Fruit fly (Drosophila melanogaster) whole organism, embryonic: ENCODE results near the gene CG10581.
A peak's percentile ranks its signal among the peaks of the same experiment; 100 is the strongest.

Experiments used
- Abd-B ChIP-seq: fragments of 200-800 bp; sonication (Bioruptor generic); optimal IDR thresholded peaks from 2 replicates; lab custom pipeline; 2018; ENCODE audit warnings: missing biosample characterization, mild to moderate bottlenecking, missing genetic modification characterization, moderate library complexity
- Adf1 ChIP-seq: fragments of 200-800 bp; sonication (Bioruptor generic); IDR thresholded peaks from 2 replicates; pipeline ENCODE4 v1.3.6; 2022; ENCODE audit warnings: missing biosample characterization, missing genetic modification characterization
- Atf-2 ChIP-seq: fragments of 200-800 bp; sonication (Bioruptor generic); optimal IDR thresholded peaks from 2 replicates; lab custom pipeline; 2016; ENCODE audit warnings: missing biosample characterization, missing genetic modification characterization
- Awh ChIP-seq: fragments of 200-800 bp; sonication (Bioruptor generic); IDR thresholded peaks from 2 replicates; pipeline ENCODE4, ENCODE4 v1.3.6; 2022; ENCODE audit warnings: missing biosample characterization, missing genetic modification characterization
- CG11085 ChIP-seq: fragments of 200-800 bp; sonication (Bioruptor generic); IDR thresholded peaks from 2 replicates; pipeline ENCODE4 v1.3.6; 2022; ENCODE audit warnings: missing biosample characterization, missing genetic modification characterization
- CG12744 ChIP-seq: fragments of 200-800 bp; sonication (Bioruptor generic); optimal IDR thresholded peaks from 2 replicates; lab custom pipeline; 2016; ENCODE audit warnings: missing biosample characterization, missing genetic modification characterization
- CG14050 ChIP-seq: fragments of 200-800 bp; sonication (Bioruptor generic); IDR thresholded peaks from 3 replicates; pipeline ENCODE4 v1.3.6; 2022; ENCODE audit warnings: missing biosample characterization, missing genetic modification characterization
- CG14710 ChIP-seq: fragments of 200-800 bp; sonication (Bioruptor generic); optimal IDR thresholded peaks from 3 replicates; lab custom pipeline; 2019; ENCODE audit warnings: missing biosample characterization, mild to moderate bottlenecking, missing genetic modification characterization, moderate library complexity
- CG14860 ChIP-seq: fragments of 200-800 bp; sonication (Bioruptor generic); IDR thresholded peaks from 3 replicates; pipeline ENCODE4 v1.3.6; 2022; ENCODE audit warnings: missing biosample characterization, missing genetic modification characterization; ENCODE audit not compliant: partially characterized antibody
- CG2120 ChIP-seq: fragments of 200-800 bp; sonication (Bioruptor generic); optimal IDR thresholded peaks from 3 replicates; lab custom pipeline; 2016; ENCODE audit warnings: missing biosample characterization, missing genetic modification characterization
- CG2889 ChIP-seq: fragments of 200-800 bp; sonication (Bioruptor generic); IDR thresholded peaks from 3 replicates; pipeline ENCODE4 v1.3.6; 2022; ENCODE audit warnings: missing biosample characterization, missing genetic modification characterization
- CG31224 ChIP-seq: fragments of 200-800 bp; sonication (Bioruptor generic); IDR thresholded peaks from 2 replicates; pipeline ENCODE4 v1.3.6; 2022; ENCODE audit warnings: missing biosample characterization, missing genetic modification characterization
- CG33213 ChIP-seq: fragments of 200-800 bp; sonication (Bioruptor generic); optimal IDR thresholded peaks from 3 replicates; lab custom pipeline; 2016; ENCODE audit warnings: missing biosample characterization, missing genetic modification characterization
- CG43689 ChIP-seq: fragments of 200-800 bp; sonication (Bioruptor generic); IDR thresholded peaks from 2 replicates; pipeline ENCODE4 v1.3.6; 2022; ENCODE audit warnings: missing biosample characterization, missing genetic modification characterization
- CG4617 ChIP-seq: fragments of 200-800 bp; sonication (Bioruptor generic); optimal IDR thresholded peaks from 3 replicates; lab custom pipeline; 2016; ENCODE audit warnings: missing biosample characterization, missing genetic modification characterization, borderline replicate concordance
- CG4820 ChIP-seq: fragments of 200-800 bp; sonication (Bioruptor generic); optimal IDR thresholded peaks from 3 replicates; lab custom pipeline; 2016; ENCODE audit warnings: missing biosample characterization, missing genetic modification characterization
- CG6683 ChIP-seq: fragments of 200-800 bp; sonication (Bioruptor generic); optimal IDR thresholded peaks from 2 replicates; lab custom pipeline; 2017; ENCODE audit warnings: missing biosample characterization, mild to moderate bottlenecking, missing genetic modification characterization, missing genetic modification reagents
- CG7963 ChIP-seq: fragments of 200-800 bp; sonication (Bioruptor generic); IDR thresholded peaks from 3 replicates; pipeline ENCODE4 v1.3.6; 2022; ENCODE audit warnings: missing biosample characterization, missing genetic modification characterization; ENCODE audit not compliant: partially characterized antibody
- CG8281 ChIP-seq: fragments of 200-800 bp; sonication (Bioruptor generic); optimal IDR thresholded peaks from 2 replicates; lab custom pipeline; 2018; ENCODE audit warnings: missing biosample characterization, mild to moderate bottlenecking, missing genetic modification characterization, moderate library complexity
- CG9817 ChIP-seq: fragments of 200-800 bp; sonication (Bioruptor generic); optimal IDR thresholded peaks from 2 replicates; lab custom pipeline; 2018; ENCODE audit warnings: missing biosample characterization, mild to moderate bottlenecking, missing genetic modification characterization, moderate library complexity
- CHES-1-like ChIP-seq: fragments of 200-800 bp; sonication (Bioruptor generic); optimal IDR thresholded peaks from 2 replicates; lab custom pipeline; 2016; ENCODE audit warnings: missing biosample characterization, missing genetic modification characterization
- Dbx ChIP-seq: fragments of 200-800 bp; sonication (Bioruptor generic); IDR thresholded peaks from 3 replicates; pipeline ENCODE4 v1.3.6; 2022; ENCODE audit warnings: missing biosample characterization, missing genetic modification characterization
- Dek ChIP-seq: fragments of 200-800 bp; sonication (Bioruptor generic); optimal IDR thresholded peaks from 3 replicates; lab custom pipeline; 2019; ENCODE audit warnings: missing biosample characterization, mild to moderate bottlenecking, missing genetic modification characterization, moderate library complexity
- Drgx ChIP-seq: fragments of 200-800 bp; sonication (Bioruptor generic); IDR thresholded peaks from 2 replicates; pipeline ENCODE4 v1.3.6; 2022; ENCODE audit warnings: missing biosample characterization, missing genetic modification characterization
- Elba2 ChIP-seq: fragments of 200-800 bp; sonication (Bioruptor generic); optimal IDR thresholded peaks from 3 replicates; lab custom pipeline; 2016; ENCODE audit warnings: missing biosample characterization, missing genetic modification characterization
- Ets65A ChIP-seq: fragments of 200-800 bp; sonication (Bioruptor generic); peaks from one replicate; lab custom pipeline; 2016; ENCODE audit warnings: missing biosample characterization, missing genetic modification characterization
- Fer1 ChIP-seq: fragments of 200-800 bp; sonication (Bioruptor generic); optimal IDR thresholded peaks from 2 replicates; lab custom pipeline; 2017; ENCODE audit warnings: missing biosample characterization, mild to moderate bottlenecking, missing genetic modification characterization
- HLHmδ ChIP-seq: fragments of 200-800 bp; sonication (Bioruptor generic); optimal IDR thresholded peaks from 2 replicates; lab custom pipeline; 2018; ENCODE audit warnings: missing biosample characterization, mild to moderate bottlenecking, missing genetic modification characterization, moderate library complexity
- Hr39 ChIP-seq: fragments of >200 bp; optimal IDR thresholded peaks from 2 replicates; lab custom pipeline; 2017
- Hr78 ChIP-seq, 2 experiments: fragments of 200-800 bp in 1 of 2; fragments of >200 bp in 1 of 2; sonication (Bioruptor generic) in 1 of 2; optimal IDR thresholded peaks; 2 replicates each; lab custom pipeline; 2017 to 2019; ENCODE audit warnings: missing biosample characterization in 2 of 2, missing genetic modification characterization in 2 of 2, mild to moderate bottlenecking in 1 of 2, moderate library complexity in 1 of 2
- NK7.1 ChIP-seq: fragments of 200-800 bp; sonication (Bioruptor generic); optimal IDR thresholded peaks from 3 replicates; lab custom pipeline; 2016; ENCODE audit warnings: missing biosample characterization, missing genetic modification characterization
- Nf-YC ChIP-seq: fragments of 200-800 bp; optimal IDR thresholded peaks from 3 replicates; lab custom pipeline; 2019; ENCODE audit warnings: missing biosample characterization, mild to moderate bottlenecking, missing genetic modification characterization, moderate library complexity
- Optix ChIP-seq: fragments of 200-800 bp; sonication (Bioruptor generic); IDR thresholded peaks from 3 replicates; pipeline ENCODE4 v1.3.6; 2022; ENCODE audit warnings: missing biosample characterization, missing genetic modification characterization
- Trl ChIP-seq, 3 experiments: fragments of >200 bp in 2 of 3; fragments of 200-800 bp in 1 of 3; sonication (Bioruptor generic) in 1 of 3; optimal IDR thresholded peaks; 2 replicates in 1 of 3; 3 replicates in 2 of 3; lab custom pipeline; 2016 to 2017; ENCODE audit warnings: missing biosample characterization in 1 of 3, missing genetic modification characterization in 1 of 3
- aop ChIP-seq: fragments of 200-800 bp; sonication (Bioruptor generic); IDR thresholded peaks from 2 replicates; pipeline ENCODE4 v1.3.6; 2022; ENCODE audit warnings: missing biosample characterization, missing genetic modification characterization
- ci ChIP-seq: fragments of 200-800 bp; sonication (Bioruptor generic); IDR thresholded peaks from 3 replicates; pipeline ENCODE4 v1.3.6; 2022; ENCODE audit warnings: missing biosample characterization, missing genetic modification characterization
- da ChIP-seq: fragments of 200-800 bp; sonication (Bioruptor generic); optimal IDR thresholded peaks from 2 replicates; lab custom pipeline; 2016; ENCODE audit warnings: missing biosample characterization, missing genetic modification characterization
- disco-r ChIP-seq: fragments of 200-800 bp; sonication (Bioruptor generic); optimal IDR thresholded peaks from 2 replicates; lab custom pipeline; 2016; ENCODE audit warnings: missing biosample characterization, missing genetic modification characterization
- dmrt99B ChIP-seq: fragments of 200-800 bp; sonication (Bioruptor generic); optimal IDR thresholded peaks from 2 replicates; lab custom pipeline; 2018; ENCODE audit warnings: missing biosample characterization, mild to moderate bottlenecking, missing genetic modification characterization, moderate library complexity
- fd64A ChIP-seq: fragments of 200-800 bp; sonication (Bioruptor generic); optimal IDR thresholded peaks from 3 replicates; lab custom pipeline; 2018; ENCODE audit warnings: missing biosample characterization, mild to moderate bottlenecking, missing genetic modification characterization
- hkb ChIP-seq, 2 experiments: fragments of 200-800 bp in 1 of 2; fragments of >200 bp in 1 of 2; sonication (Bioruptor generic) in 1 of 2; IDR thresholded peaks in 1 of 2; optimal IDR thresholded peaks in 1 of 2; 2 replicates each; pipeline versions ENCODE4 v1.3.6 to Lab custom; 2017 to 2022; ENCODE audit warnings: missing biosample characterization in 1 of 2, missing genetic modification characterization in 1 of 2
- kni ChIP-seq: fragments of 200-800 bp; sonication (Bioruptor generic); optimal IDR thresholded peaks from 3 replicates; lab custom pipeline; 2017; ENCODE audit warnings: mild to moderate bottlenecking, missing biosample characterization, missing genetic modification reagents, missing genetic modification characterization
- lbe ChIP-seq: fragments of 200-800 bp; sonication (Bioruptor generic); optimal IDR thresholded peaks from 2 replicates; lab custom pipeline; 2016; ENCODE audit warnings: missing biosample characterization, mild to moderate bottlenecking, missing genetic modification characterization
- odd ChIP-seq: fragments of 200-800 bp; sonication (Bioruptor generic); optimal IDR thresholded peaks from 2 replicates; lab custom pipeline; 2017; ENCODE audit warnings: missing biosample characterization, mild to moderate bottlenecking, missing genetic modification characterization
- onecut ChIP-seq: fragments of 200-800 bp; sonication (Bioruptor generic); IDR thresholded peaks from 2 replicates; pipeline ENCODE4 v1.3.6; 2022; ENCODE audit warnings: missing biosample characterization, missing genetic modification characterization
- slou ChIP-seq: fragments of 200-800 bp; sonication (Bioruptor generic); optimal IDR thresholded peaks from 3 replicates; lab custom pipeline; 2016; ENCODE audit warnings: missing biosample characterization, missing genetic modification characterization
- trem ChIP-seq: fragments of 200-800 bp; optimal IDR thresholded peaks from 3 replicates; lab custom pipeline; 2019; ENCODE audit warnings: missing biosample characterization, mild to moderate bottlenecking, missing genetic modification characterization, moderate library complexity
- vnd ChIP-seq: fragments of 200-800 bp; sonication (Bioruptor generic); IDR thresholded peaks from 3 replicates; pipeline ENCODE4 v1.3.6; 2022; ENCODE audit warnings: missing biosample characterization, missing genetic modification characterization; ENCODE audit not compliant: partially characterized antibody
- vvl ChIP-seq: fragments of 200-800 bp; sonication (Bioruptor generic); IDR thresholded peaks from 2 replicates; pipeline ENCODE4 v1.3.6; 2022; ENCODE audit warnings: missing biosample characterization, missing genetic modification characterization
- zfh1 ChIP-seq: fragments of 200-800 bp; sonication (Bioruptor generic); IDR thresholded peaks from 3 replicates; pipeline ENCODE4 v1.3.6; 2022; ENCODE audit warnings: missing biosample characterization, missing genetic modification characterization

Gene CG10581

DNA sequence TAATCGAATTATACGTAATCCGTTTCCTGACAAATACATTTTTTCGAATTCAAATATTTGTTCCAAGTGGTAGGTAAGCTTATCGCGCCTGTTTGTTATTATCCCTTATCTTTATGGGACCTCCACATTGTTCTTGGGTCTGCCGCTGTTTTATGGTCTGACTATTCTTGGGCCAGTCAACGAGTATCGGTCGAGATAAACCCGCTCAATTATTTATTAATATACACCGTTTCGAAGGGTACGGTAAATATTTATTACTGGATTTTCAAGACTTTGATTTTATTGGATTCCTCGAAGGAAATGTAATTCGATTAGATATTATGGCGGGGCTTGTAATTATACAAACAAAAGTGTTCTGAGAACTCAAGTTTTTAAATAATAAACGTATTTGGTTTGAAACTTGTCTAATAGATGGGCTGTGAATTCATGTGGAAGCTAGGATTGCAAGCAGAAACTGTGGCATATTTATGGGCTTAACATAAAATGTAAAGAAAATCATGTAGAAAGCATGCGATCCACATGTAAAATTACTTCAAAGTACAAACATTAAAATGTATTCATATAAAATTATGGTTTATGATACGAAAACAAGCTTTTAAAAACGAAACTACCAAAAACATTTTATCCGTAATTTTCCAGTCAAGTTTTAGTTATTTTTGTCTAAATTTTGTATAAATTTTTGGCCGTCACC is 31.4 kb upstream of the CG10581 start, which contains the start of gene CG43072 (continued):
- TF ChIP-seq lbe (GFP tag; lab: Kevin White, UChicago) (peak; percentile 56), vvl (GFP tag; lab: Robert Waterston, UW) (no peak), CG11085 (GFP tag; lab: Robert Waterston, UW) (no peak), ci (GFP tag; lab: Robert Waterston, UW) (no peak), Fer1 (GFP tag; lab: Kevin White, UChicago) (peak; percentile 59), Hr39 (lab: Kevin White, UChicago) (no peak), CG12744 (peak; percentile 10), CG9817 (no peak), Dbx (GFP tag; lab: Robert Waterston, UW) (no peak), Elba2 (GFP tag; lab: Kevin White, UChicago) (no peak), Dek (no peak), zfh1 (GFP tag; lab: Robert Waterston, UW) (no peak), Awh (no peak), CG4820 (GFP tag; lab: Kevin White, UChicago) (no peak), CG6683 (GFP tag; lab: Kevin White, UChicago) (no peak), CHES-1-like (GFP tag; lab: Kevin White, UChicago) (no peak), CG2120 (no peak), onecut (GFP tag; lab: Robert Waterston, UW) (no peak), CG2889 (GFP tag; lab: Robert Waterston, UW) (no peak), CG14710 (no peak), odd (no peak), dmrt99B (tag; lab: Kevin White, UChicago) (no peak), disco-r (GFP tag; lab: Kevin White, UChicago) (no peak), CG8281 (tag; lab: Kevin White, UChicago) (no peak), CG33213 (peak; percentile 4), hkb (optimal IDR thresholded peaks at IDR 0.05; lab: Kevin White, UChicago) (no peak), hkb (GFP tag; IDR thresholded peaks at IDR 0.05; lab: Robert Waterston, UW) (no peak), HLHmδ (GFP tag; lab: Kevin White, UChicago) (no peak), trem (tag; lab: Kevin White, UChicago) (peak; percentile 4), NK7.1 (GFP tag; lab: Kevin White, UChicago) (no peak), fd64A (GFP tag; lab: Kevin White, UChicago) (no peak), Hr78 (GFP tag; optimal IDR thresholded peaks at IDR 0.05; lab: Kevin White, UChicago) (no peak), aop (GFP tag; lab: Robert Waterston, UW) (no peak), CG14860 (GFP tag; lab: Robert Waterston, UW) (no peak), CG43689 (GFP tag; lab: Robert Waterston, UW) (no peak), Atf-2 (no peak), da (GFP tag; lab: Kevin White, UChicago) (no peak), Drgx (GFP tag; lab: Robert Waterston, UW) (no peak), Adf1 (GFP tag; lab: Robert Waterston, UW) (peak; percentile 14; the same call in 1 of the 2 replicates), slou (GFP tag; lab: Kevin White, UChicago) (no peak), Nf-YC (tag; lab: Kevin White, UChicago) (peak; percentile 39), CG7963 (GFP tag; lab: Robert Waterston, UW) (no peak), CG14050 (no peak), Trl (optimal IDR thresholded peaks at IDR 0.05; lab: Kevin White, UChicago) (no peak), Trl (GFP tag; optimal IDR thresholded peaks at IDR 0.05; lab: Kevin White, UChicago) (no peak), Ets65A (GFP tag; lab: Kevin White, UChicago) (no peak), Optix (GFP tag; lab: Robert Waterston, UW) (no peak), CG4617 (GFP tag; lab: Kevin White, UChicago) (no peak), Abd-B (GFP tag; lab: Kevin White, UChicago) (no peak), vnd (GFP tag; lab: Robert Waterston, UW) (no peak), kni (GFP tag; lab: Kevin White, UChicago) (no peak), CG31224 (GFP tag; lab: Robert Waterston, UW) (no peak)
